Fruit fly (Drosophila melanogaster): ENCODE data around the gene ymp.

ymp gene

DNA sequence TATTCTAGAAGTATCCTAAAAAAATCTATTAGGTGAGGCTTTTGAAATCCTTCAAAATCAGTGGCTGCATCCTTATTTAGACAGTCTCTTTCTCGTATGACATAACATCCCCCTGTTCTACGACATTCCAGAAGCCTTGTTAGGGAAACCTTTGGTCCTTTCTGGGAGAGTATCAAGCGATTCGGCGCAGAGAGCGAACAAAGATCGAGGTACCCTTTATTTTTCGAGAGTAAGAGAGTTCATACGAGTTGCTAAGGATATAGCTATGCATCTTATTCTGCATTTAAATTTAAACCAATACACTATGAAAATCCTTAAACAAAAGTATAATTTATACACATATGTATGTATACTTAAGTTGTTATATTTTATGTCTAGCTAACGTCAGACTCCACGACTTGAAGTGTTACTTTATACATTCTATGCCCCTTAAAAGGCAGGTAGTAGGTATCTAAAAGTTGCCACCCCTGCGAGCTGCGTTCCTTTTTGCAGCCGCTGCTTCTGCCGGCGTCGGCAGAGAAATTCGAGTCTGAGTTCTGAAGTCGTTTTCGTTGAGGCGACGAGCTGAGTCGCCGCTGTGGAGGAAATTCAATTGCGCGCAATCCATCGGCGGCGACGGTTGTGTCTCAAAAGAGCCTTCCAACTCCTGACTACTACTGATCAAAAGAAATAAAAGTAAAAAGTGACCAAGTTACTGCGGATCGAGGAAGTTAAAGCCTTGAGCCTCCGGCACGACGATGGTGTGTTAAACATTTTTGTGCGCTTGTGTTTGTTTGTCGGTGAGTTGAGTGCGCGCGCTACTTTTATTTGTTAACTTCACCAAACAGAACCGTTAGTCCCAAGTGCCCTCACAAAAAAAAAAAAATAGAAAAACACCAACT lies 28.6 kb upstream of the ymp start, which contains the start of gene jigr1 (continued):
- TF ChIP-seq otp (GFP tag; IDR thresholded peaks at IDR 0.05) (no peak), HLH3B (GFP tag; IDR thresholded peaks at IDR 0.05) (no peak), row (GFP tag; IDR thresholded peaks at IDR 0.05) (peak; percentile 86), mirr (GFP tag; optimal IDR thresholded peaks at IDR 0.05) (no peak), lola (GFP tag; optimal IDR thresholded peaks at IDR 0.05) (peak in 1 of 3 experiments; percentile 77), az2 (GFP tag; optimal IDR thresholded peaks at IDR 0.05) (peak; percentile 29), Aef1 (GFP tag; IDR thresholded peaks at IDR 0.05) (no peak), cas (GFP tag; IDR thresholded peaks at IDR 0.05) (no peak), D19B (GFP tag; optimal IDR thresholded peaks at IDR 0.05) (peak; percentile 91), CG2199 (GFP tag; IDR thresholded peaks at IDR 0.05) (peak; percentile 79), CG6791 (GFP tag; IDR thresholded peaks at IDR 0.05; ENCODE audit: partially characterized antibody) (no peak), CG4820 (GFP tag; optimal IDR thresholded peaks at IDR 0.05) (peak; percentile 19), ase (GFP tag; IDR thresholded peaks at IDR 0.05) (no peak), stwl (tag; optimal IDR thresholded peaks at IDR 0.05) (peak; percentile 3), CG10267 (tag; optimal IDR thresholded peaks at IDR 0.05) (peak; percentile 78), CG4404 (GFP tag; IDR thresholded peaks at IDR 0.05) (peak; percentile 81), Usf (GFP tag; optimal IDR thresholded peaks at IDR 0.05) (peak; percentile 8), CG14710 (tag; optimal IDR thresholded peaks at IDR 0.05) (peak; percentile 69), grau (tag; optimal IDR thresholded peaks at IDR 0.05) (peak; percentile 39), CG8359 (GFP tag; optimal IDR thresholded peaks at IDR 0.05; ENCODE audit: borderline replicate concordance) (no peak), CG15073 (GFP tag; optimal IDR thresholded peaks at IDR 0.05) (no peak), CTCF (GFP tag; optimal IDR thresholded peaks at IDR 0.05) (no peak), CG9727 (GFP tag; optimal IDR thresholded peaks at IDR 0.05) (peak; percentile 84), nmo (GFP tag; optimal IDR thresholded peaks at IDR 0.05) (peak; percentile 53), shn (GFP tag; optimal IDR thresholded peaks at IDR 0.05) (no peak), Kr (GFP tag; optimal IDR thresholded peaks at IDR 0.05) (peak; percentile 68), CG2875 (GFP tag; optimal IDR thresholded peaks at IDR 0.05) (no peak), Myb (GFP tag; optimal IDR thresholded peaks at IDR 0.05) (no peak), CG1024 (GFP tag; IDR thresholded peaks at IDR 0.05) (no peak), chif (GFP tag; optimal IDR thresholded peaks at IDR 0.05) (peak; percentile 6 to 66), CG8478 (optimal IDR thresholded peaks at IDR 0.05) (no peak), CG15696 (tag; optimal IDR thresholded peaks at IDR 0.05) (peak; percentile 90), trem (tag; optimal IDR thresholded peaks at IDR 0.05) (peak; percentile 79), Doc3 (GFP tag; IDR thresholded peaks at IDR 0.05; ENCODE audit: partially characterized antibody) (no peak), CG7839 (tag; optimal IDR thresholded peaks at IDR 0.05) (peak; percentile 52), HHEX (GFP tag; optimal IDR thresholded peaks at IDR 0.05) (no peak), CG18262 (tag; optimal IDR thresholded peaks at IDR 0.05) (peak; percentile 77), Oaz (GFP tag; IDR thresholded peaks at IDR 0.05) (no peak), CG16863 (GFP tag; optimal IDR thresholded peaks at IDR 0.05) (peak; percentile 29), onecut (GFP tag; IDR thresholded peaks at IDR 0.05) (0 out of 2 replicates have a peak, but pooled peaks have one; percentile 17), Hr3 (GFP tag; optimal IDR thresholded peaks at IDR 0.05) (peak; percentile 31), lbe (GFP tag; optimal IDR thresholded peaks at IDR 0.05) (peak; percentile 51), CG6813 (GFP tag; optimal IDR thresholded peaks at IDR 0.05) (peak; percentile 52), CG32767 (GFP tag; IDR thresholded peaks at IDR 0.05) (no peak), vvl (GFP tag; IDR thresholded peaks at IDR 0.05) (no peak), CG17568 (GFP tag; optimal IDR thresholded peaks at IDR 0.05) (peak; percentile 22), D (optimal IDR thresholded peaks at IDR 0.05) (no peak), D (GFP tag; optimal IDR thresholded peaks at IDR 0.05) (peak; percentile 48), CG30403 (GFP tag; optimal IDR thresholded peaks at IDR 0.05) (peak; percentile 24), CG2712 (tag; optimal IDR thresholded peaks at IDR 0.05) (peak; percentile 82)

Measured in whole organism, embryonic.